Worm (Caenorhabditis elegans) whole organism, L4 larva: Measurements from ENCODE around the gene W07E11.1.

Experiments
- F10B5.3 ChIP-seq: sonication (generic microtip); optimal IDR thresholded peaks from 2 replicates; lab custom pipeline; 2016; ENCODE audit warnings: mild to moderate bottlenecking, missing genetic modification characterization, missing compliant biosample characterization
- F26F4.8 ChIP-seq: fragments of 200-800 bp; sonication (Bioruptor generic); conservative IDR thresholded peaks from 2 replicates; pipeline ENCODE4 v1.3.6; 2022; ENCODE audit warnings: missing genetic modification characterization, missing compliant biosample characterization
- F44E2.7 ChIP-seq: fragments of 200-800 bp; sonication (Bioruptor generic); IDR thresholded peaks from 2 replicates; pipeline ENCODE4 v2.1.2; 2022; ENCODE audit warnings: missing genetic modification characterization, missing compliant biosample characterization
- F49E8.2 ChIP-seq: sonication (generic microtip); optimal IDR thresholded peaks from 2 replicates; lab custom pipeline; 2016; ENCODE audit warnings: missing compliant biosample characterization, mild to moderate bottlenecking, missing genetic modification characterization, borderline replicate concordance
- R02D3.7 ChIP-seq: fragments of 150-350 bp; sonication (generic microtip); optimal IDR thresholded peaks from 3 replicates; lab custom pipeline; 2014; ENCODE audit warnings: missing biosample characterization, missing genetic modification characterization
- Y105C5A.15 ChIP-seq: fragments of 200-800 bp; sonication (Bioruptor generic); IDR thresholded peaks from 2 replicates; pipeline ENCODE4 v1.3.6; 2022; ENCODE audit warnings: missing genetic modification characterization, missing compliant biosample characterization
- Y48G9A.11 ChIP-seq: fragments of 200-800 bp; sonication (Bioruptor generic); IDR thresholded peaks from 2 replicates; pipeline ENCODE4 v1.3.6; 2022; ENCODE audit warnings: missing genetic modification reagents, missing genetic modification characterization, missing compliant biosample characterization
- ZK337.2 ChIP-seq: fragments of 200-800 bp; sonication (Bioruptor generic); IDR thresholded peaks from 2 replicates; pipeline ENCODE4 v1.3.6; 2022; ENCODE audit warnings: missing genetic modification reagents, missing genetic modification characterization, missing compliant biosample characterization
- aha-1 ChIP-seq: fragments of 150-350 bp; peaks from one replicate; lab custom pipeline; 2014; ENCODE audit warnings: missing biosample characterization, missing genetic modification characterization
- aly-2 ChIP-seq: sonication (generic microtip); optimal IDR thresholded peaks from 2 replicates; lab custom pipeline; 2018; ENCODE audit warnings: missing biosample characterization, missing genetic modification characterization
- ama-1 ChIP-seq: fragments of 150-350 bp; optimal IDR thresholded peaks from 2 replicates; lab custom pipeline; 2014; ENCODE audit warnings: inconsistent platforms, mixed read lengths
- arid-1 ChIP-seq: fragments of 200-800 bp; sonication (Bioruptor generic); conservative IDR thresholded peaks from 2 replicates; pipeline ENCODE4 v1.3.6; 2022; ENCODE audit warnings: missing genetic modification reagents, missing genetic modification characterization, missing compliant biosample characterization
- ceh-20 ChIP-seq: fragments of 200-800 bp; sonication (Bioruptor generic); IDR thresholded peaks from 2 replicates; pipeline ENCODE4 v1.3.6; 2022; ENCODE audit warnings: missing genetic modification reagents, missing genetic modification characterization, missing compliant biosample characterization
- ceh-32 ChIP-seq: sonication (generic microtip); optimal IDR thresholded peaks from 2 replicates; lab custom pipeline; 2016; ENCODE audit warnings: mild to moderate bottlenecking, missing genetic modification characterization, missing compliant biosample characterization; ENCODE audit not compliant: poor library complexity
- cey-2 ChIP-seq: sonication (generic microtip); optimal IDR thresholded peaks from 3 replicates; lab custom pipeline; 2017; ENCODE audit warnings: missing genetic modification characterization, mild to moderate bottlenecking, missing compliant biosample characterization, antibody characterized with exemption, borderline replicate concordance; ENCODE audit not compliant: insufficient read depth
- ctbp-1 ChIP-seq: fragments of 200-800 bp; sonication (Bioruptor generic); IDR thresholded peaks from 2 replicates; pipeline ENCODE4 v1.3.6; 2022; ENCODE audit warnings: missing genetic modification reagents, missing genetic modification characterization, missing compliant biosample characterization
- daf-19 ChIP-seq: fragments of 200-800 bp; sonication (Bioruptor generic); conservative IDR thresholded peaks from 2 replicates; pipeline ENCODE4 v1.3.6; 2022; ENCODE audit warnings: missing genetic modification characterization, missing compliant biosample characterization
- daf-8 ChIP-seq: fragments of 200-800 bp; sonication (Bioruptor generic); IDR thresholded peaks from 2 replicates; pipeline ENCODE4 v1.3.6; 2022; ENCODE audit warnings: missing genetic modification characterization, missing compliant biosample characterization
- dmd-8 ChIP-seq: fragments of 200-800 bp; sonication (Bioruptor generic); IDR thresholded peaks from 2 replicates; pipeline ENCODE4 v1.3.6; 2022; ENCODE audit warnings: missing genetic modification characterization, missing compliant biosample characterization
- duxl-1 ChIP-seq: sonication (generic microtip); optimal IDR thresholded peaks from 2 replicates; lab custom pipeline; 2016; ENCODE audit warnings: mild to moderate bottlenecking, missing genetic modification characterization, moderate library complexity, missing compliant biosample characterization; ENCODE audit not compliant: poor library complexity
- dve-1 ChIP-seq: sonication (generic microtip); optimal IDR thresholded peaks from 2 replicates; lab custom pipeline; 2017; ENCODE audit warnings: antibody characterized with exemption, mild to moderate bottlenecking, missing genetic modification characterization, missing compliant biosample characterization; ENCODE audit not compliant: insufficient read depth
- egl-27 ChIP-seq: sonication (generic microtip); optimal IDR thresholded peaks from 3 replicates; lab custom pipeline; 2017; ENCODE audit warnings: missing biosample characterization, missing genetic modification reagents, missing genetic modification characterization
- hlh-11 ChIP-seq: fragments of 200-800 bp; sonication (Bioruptor generic); optimal IDR thresholded peaks from 2 replicates; lab custom pipeline; 2018; ENCODE audit warnings: mild to moderate bottlenecking, missing genetic modification characterization, missing compliant biosample characterization
- jun-1 ChIP-seq: fragments of 150-350 bp; optimal IDR thresholded peaks from 2 replicates; lab custom pipeline; 2014; ENCODE audit warnings: missing biosample characterization, missing genetic modification reagents, missing genetic modification characterization
- lin-13 ChIP-seq: fragments of 150-350 bp; optimal IDR thresholded peaks from 2 replicates; lab custom pipeline; 2014; ENCODE audit warnings: missing biosample characterization, missing genetic modification reagents, missing genetic modification characterization
- lin-15B ChIP-seq: fragments of 150-350 bp; sonication (generic microtip); optimal IDR thresholded peaks from 3 replicates; lab custom pipeline; 2014; ENCODE audit warnings: missing biosample characterization, missing genetic modification characterization
- lir-3 ChIP-seq: sonication (generic microtip); optimal IDR thresholded peaks from 2 replicates; lab custom pipeline; 2016; ENCODE audit warnings: mild to moderate bottlenecking, missing genetic modification characterization, missing compliant biosample characterization
- madf-5 ChIP-seq, 2 experiments: fragments of 200-800 bp; sonication (Bioruptor generic); IDR thresholded peaks; 2 replicates each; pipeline ENCODE4 v1.3.6; 2022; ENCODE audit warnings: missing compliant biosample characterization in 2 of 2, missing genetic modification characterization in 2 of 2
- mdl-1 ChIP-seq, 2 experiments: fragments of 150-350 bp in 1 of 2; sonication (generic microtip) in 1 of 2; optimal IDR thresholded peaks; 2 replicates each; lab custom pipeline; 2014 to 2017; ENCODE audit warnings: missing biosample characterization in 2 of 2, missing genetic modification characterization in 2 of 2
- mdt-29 ChIP-seq: fragments of 200-800 bp; sonication (Bioruptor generic); IDR thresholded peaks from 2 replicates; pipeline ENCODE4 v1.3.6; 2022; ENCODE audit warnings: missing genetic modification reagents, missing genetic modification characterization, missing compliant biosample characterization
- mxl-3 ChIP-seq: fragments of 200-800 bp; sonication (Bioruptor generic); optimal IDR thresholded peaks from 2 replicates; lab custom pipeline; 2018; ENCODE audit warnings: mild to moderate bottlenecking, missing genetic modification characterization, missing compliant biosample characterization
- nhr-10 ChIP-seq: fragments of 150-350 bp; optimal IDR thresholded peaks from 2 replicates; lab custom pipeline; 2014; ENCODE audit warnings: missing biosample characterization, missing genetic modification characterization
- nhr-11 ChIP-seq: fragments of 150-350 bp; optimal IDR thresholded peaks from 2 replicates; lab custom pipeline; 2014; ENCODE audit warnings: missing biosample characterization, missing genetic modification characterization
- nhr-28 ChIP-seq: fragments of 150-350 bp; optimal IDR thresholded peaks from 2 replicates; lab custom pipeline; 2014; ENCODE audit warnings: missing biosample characterization, missing genetic modification characterization
- nhr-41 ChIP-seq: fragments of 200-800 bp; sonication (Bioruptor generic); IDR thresholded peaks from 2 replicates; pipeline ENCODE4 v1.3.6; 2022; ENCODE audit warnings: missing genetic modification reagents, missing genetic modification characterization, missing compliant biosample characterization
- nhr-48 ChIP-seq: sonication (generic microtip); optimal IDR thresholded peaks from 2 replicates; lab custom pipeline; 2016; ENCODE audit warnings: mild to moderate bottlenecking, missing genetic modification characterization, missing compliant biosample characterization
- nhr-6 ChIP-seq: fragments of 150-350 bp; optimal IDR thresholded peaks from 2 replicates; lab custom pipeline; 2014; ENCODE audit warnings: missing biosample characterization, missing genetic modification characterization
- nhr-76 ChIP-seq: fragments of 150-350 bp; optimal IDR thresholded peaks from 2 replicates; lab custom pipeline; 2014; ENCODE audit warnings: missing biosample characterization, missing genetic modification characterization
- php-3 ChIP-seq: fragments of 200-800 bp; sonication (Bioruptor generic); IDR thresholded peaks from 2 replicates; pipeline ENCODE4 v1.3.6; 2022; ENCODE audit warnings: missing genetic modification reagents, missing genetic modification characterization, missing compliant biosample characterization
- pqm-1 ChIP-seq: sonication (generic microtip); optimal IDR thresholded peaks from 2 replicates; lab custom pipeline; 2017; ENCODE audit warnings: missing biosample characterization, missing genetic modification characterization
- saeg-2 ChIP-seq: fragments of 200-800 bp; sonication (Bioruptor generic); IDR thresholded peaks from 2 replicates; pipeline ENCODE4 v1.3.6; 2022; ENCODE audit warnings: missing genetic modification reagents, missing genetic modification characterization, missing compliant biosample characterization
- spr-1 ChIP-seq: sonication (generic microtip); optimal IDR thresholded peaks from 2 replicates; lab custom pipeline; 2016; ENCODE audit warnings: mild to moderate bottlenecking, missing genetic modification characterization, missing compliant biosample characterization
- spr-3 ChIP-seq: fragments of 200-800 bp; sonication (Bioruptor generic); optimal IDR thresholded peaks from 2 replicates; lab custom pipeline; 2018; ENCODE audit warnings: mild to moderate bottlenecking, missing genetic modification characterization, missing compliant biosample characterization
- tag-97 ChIP-seq: fragments of 200-800 bp; sonication (Bioruptor generic); IDR thresholded peaks from 2 replicates; pipeline ENCODE4 v1.3.6; 2022; ENCODE audit warnings: missing genetic modification characterization, missing compliant biosample characterization
- unc-62 ChIP-seq, 3 experiments: fragments of 150-350 bp in 1 of 3; sonication (generic microtip); optimal IDR thresholded peaks in 2 of 3; peaks in 1 of 3; 1 replicate in 1 of 3; 2 replicates in 2 of 3; lab custom pipeline; 2014 to 2017; ENCODE audit warnings: missing biosample characterization in 3 of 3, missing genetic modification characterization in 3 of 3, missing genetic modification reagents in 3 of 3, missing genotype in 1 of 3
- zag-1 ChIP-seq: fragments of 150-350 bp; optimal IDR thresholded peaks from 2 replicates; lab custom pipeline; 2014; ENCODE audit warnings: missing biosample characterization, missing genetic modification characterization
- zfp-3 ChIP-seq: fragments of 200-800 bp; sonication (Bioruptor generic); conservative IDR thresholded peaks from 2 replicates; pipeline ENCODE4 v1.3.6; 2022; ENCODE audit warnings: missing genetic modification reagents, missing genetic modification characterization, missing compliant biosample characterization
- zip-2 ChIP-seq: fragments of 150-350 bp; optimal IDR thresholded peaks from 2 replicates; lab custom pipeline; 2014; ENCODE audit warnings: missing biosample characterization, missing genetic modification characterization
- ztf-11 ChIP-seq: fragments of 150-350 bp; optimal IDR thresholded peaks from 2 replicates; lab custom pipeline; 2014; ENCODE audit warnings: missing biosample characterization, missing genetic modification characterization

Gene W07E11.1

DNA sequence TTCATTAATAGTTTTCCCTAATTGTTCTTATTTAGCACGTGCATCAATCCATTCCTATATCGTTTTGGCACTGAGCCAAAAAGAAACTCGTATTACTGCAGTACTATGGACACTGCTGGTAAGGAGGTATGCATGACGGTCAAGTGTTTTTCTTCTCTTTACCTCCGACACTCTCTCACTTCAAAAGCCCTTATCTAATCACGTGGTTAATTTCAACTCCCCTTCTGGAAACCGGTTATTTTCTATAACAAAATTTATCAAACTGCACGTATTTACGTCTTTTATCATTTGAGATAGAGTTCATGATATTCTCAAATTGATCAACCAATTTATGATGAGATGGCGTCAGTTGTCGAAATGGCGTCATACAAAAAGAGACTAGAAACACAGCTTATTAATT lies 32.8 kb upstream of the W07E11.1 start (continued):
- TF ChIP-seq ceh-32 (tag; lab: Kevin White, UChicago), result no peak
- TF ChIP-seq zip-2 (tag; lab: Kevin White, UChicago), result peak; percentile 43
- TF ChIP-seq aha-1 (tag; lab: Kevin White, UChicago), result peak; percentile 100
- TF ChIP-seq mdt-29 (GFP tag; lab: Robert Waterston, UW), result 0 out of 2 replicates have a peak, but pooled peaks have one; percentile 53
- no peak for TF ChIP-seq R02D3.7 (tag; lab: Kevin White, UChicago)
- no peak for TF ChIP-seq madf-5 (GFP tag; IDR thresholded peaks at IDR 0.05; lab: Robert Waterston, UW)
- TF ChIP-seq F10B5.3 (tag; lab: Kevin White, UChicago), result no peak
- TF ChIP-seq pqm-1 (tag; lab: Kevin White, UChicago), result peak; percentile 28
- TF ChIP-seq jun-1 (tag; lab: Kevin White, UChicago), result no peak
- no peak for TF ChIP-seq F49E8.2 (tag; lab: Kevin White, UChicago)
- TF ChIP-seq F44E2.7 (GFP tag; lab: Robert Waterston, UW), result no peak
- no peak for TF ChIP-seq nhr-76 (tag; lab: Kevin White, UChicago)
- TF ChIP-seq cey-2 (tag; lab: Kevin White, UChicago), result no peak
- TF ChIP-seq nhr-11 (tag; lab: Kevin White, UChicago), result no peak
- TF ChIP-seq tag-97 (GFP tag; lab: Robert Waterston, UW), result no peak
- peak; percentile 33 for TF ChIP-seq spr-1 (tag; lab: Kevin White, UChicago)
- no peak for TF ChIP-seq daf-19 (GFP tag; lab: Robert Waterston, UW)
- no peak for TF ChIP-seq lir-3 (tag; lab: Kevin White, UChicago)
- no peak for TF ChIP-seq nhr-41 (GFP tag; lab: Robert Waterston, UW)
- TF ChIP-seq nhr-10, result peak; percentile 47

DNA sequence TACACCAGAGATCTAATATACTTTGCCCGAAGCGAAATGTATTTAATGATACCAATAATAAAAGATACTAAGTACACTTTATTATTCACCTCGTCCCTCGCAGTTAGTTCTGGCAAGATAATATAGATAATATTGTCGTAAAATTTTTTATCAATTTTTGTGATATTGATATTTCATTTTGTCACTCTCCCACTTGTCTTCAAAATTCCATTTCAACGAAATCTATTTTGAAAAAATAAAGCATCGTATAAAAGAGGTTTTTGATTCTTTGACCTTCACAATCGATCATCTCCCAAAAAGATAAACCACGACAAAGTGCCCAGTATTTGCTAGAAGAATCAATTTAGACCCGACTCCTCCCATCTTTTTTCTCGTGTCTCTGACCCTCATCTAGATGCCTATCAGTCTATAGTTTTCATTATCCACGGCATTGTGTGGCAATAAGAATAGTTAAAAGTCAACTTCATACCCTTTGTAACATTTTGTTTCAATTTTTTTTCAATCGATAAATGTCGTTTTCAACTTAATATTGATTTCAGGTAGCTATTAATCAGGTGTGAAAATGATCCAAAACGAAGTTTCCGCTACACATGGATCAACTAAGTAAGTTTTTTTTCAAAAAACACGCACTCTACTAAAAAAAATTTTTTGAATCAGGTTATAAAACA lies 30.5 kb upstream of the W07E11.1 start, which contains the start of gene cbs-1:
cbs-1 (plus strand) TSS at position 534 of the 668 bp plus-strand sequence.
- TF ChIP-seq jun-1 (tag; lab: Kevin White, UChicago), result no peak
- TF ChIP-seq ama-1, result no peak
- TF ChIP-seq arid-1 (GFP tag; lab: Robert Waterston, UW), result no peak
- no peak for TF ChIP-seq nhr-41 (GFP tag; lab: Robert Waterston, UW)
- no peak for TF ChIP-seq zag-1 (tag; lab: Kevin White, UChicago)
- TF ChIP-seq Y48G9A.11 (GFP tag; lab: Robert Waterston, UW), result no peak
- TF ChIP-seq spr-3, result no peak
- TF ChIP-seq lin-13 (GFP tag; lab: Kevin White, UChicago), result no peak
- no peak for TF ChIP-seq saeg-2 (GFP tag; lab: Robert Waterston, UW)
- peak; percentile 76 for TF ChIP-seq dve-1 (tag; lab: Kevin White, UChicago)
- TF ChIP-seq nhr-48 (tag; lab: Kevin White, UChicago), result peak; percentile 12
- no peak for TF ChIP-seq F26F4.8 (GFP tag; lab: Robert Waterston, UW)
- TF ChIP-seq unc-62 (GFP tag; optimal IDR thresholded peaks at IDR 0.05 in 1 of 2; lab: Kevin White, UChicago), result peak in 1 of 2 experiments; percentile 86
- no peak for TF ChIP-seq unc-62 (tag; optimal IDR thresholded peaks at IDR 0.05; lab: Kevin White, UChicago)
- no peak for TF ChIP-seq ceh-20 (GFP tag; lab: Robert Waterston, UW)
- no peak for TF ChIP-seq mxl-3 (GFP tag; lab: Kevin White, UChicago)
- no peak for TF ChIP-seq duxl-1 (tag; lab: Kevin White, UChicago)
- no peak for TF ChIP-seq nhr-6
- TF ChIP-seq ZK337.2 (GFP tag; lab: Robert Waterston, UW), result no peak
- TF ChIP-seq daf-8 (GFP tag; lab: Robert Waterston, UW), result no peak
- no peak for TF ChIP-seq mdt-29 (GFP tag; lab: Robert Waterston, UW)
- TF ChIP-seq egl-27 (tag; lab: Kevin White, UChicago), result no peak
- no peak for TF ChIP-seq Y105C5A.15
- no peak for TF ChIP-seq ztf-11 (tag; lab: Kevin White, UChicago)
- TF ChIP-seq mdl-1 (tag; optimal IDR thresholded peaks at IDR 0.05; lab: Kevin White, UChicago), result no peak
- TF ChIP-seq aly-2 (tag; lab: Kevin White, UChicago), result no peak
- TF ChIP-seq php-3, result peak; percentile 89
- TF ChIP-seq lin-15B (tag; lab: Kevin White, UChicago), result no peak
- TF ChIP-seq ctbp-1 (GFP tag; lab: Robert Waterston, UW), result no peak
- no peak for TF ChIP-seq dmd-8
- TF ChIP-seq nhr-28 (tag; lab: Kevin White, UChicago), result peak; percentile 5
- peak; percentile 29 for TF ChIP-seq hlh-11
- no peak for TF ChIP-seq zfp-3
- TF ChIP-seq zip-2 (tag; lab: Kevin White, UChicago), result no peak
